Worm (Caenorhabditis elegans) whole organism, early embryonic: ENCODE data around the gene T05H10.4.

Experiments
- B0310.2 ChIP-seq: sonication (generic microtip); optimal IDR thresholded peaks from 2 replicates; lab custom pipeline; 2016; ENCODE audit warnings: mild to moderate bottlenecking, missing genetic modification characterization, missing compliant biosample characterization
- F13C5.2 ChIP-seq: sonication (generic microtip); optimal IDR thresholded peaks from 2 replicates; lab custom pipeline; 2017; ENCODE audit warnings: mild to moderate bottlenecking, missing genetic modification characterization, inconsistent platforms, missing compliant biosample characterization
- ceh-36 ChIP-seq: sonication (generic microtip); optimal IDR thresholded peaks from 2 replicates; lab custom pipeline; 2016; ENCODE audit warnings: missing genetic modification characterization, inconsistent platforms, missing compliant biosample characterization
- hmg-4 ChIP-seq: fragments of 200-800 bp; sonication (Bioruptor generic); optimal IDR thresholded peaks from 2 replicates; lab custom pipeline; 2018; ENCODE audit warnings: mild to moderate bottlenecking, missing genetic modification characterization, missing compliant biosample characterization
- pes-1 ChIP-seq: fragments of 200-800 bp; sonication (Bioruptor generic); IDR thresholded peaks from 2 replicates; pipeline ENCODE4 v1.3.6; 2022; ENCODE audit warnings: missing genetic modification reagents, missing genetic modification characterization, missing compliant biosample characterization
- tra-4 ChIP-seq: sonication (generic microtip); optimal IDR thresholded peaks from 2 replicates; lab custom pipeline; 2017; ENCODE audit warnings: missing genetic modification characterization, missing compliant biosample characterization

ce11 chrII:8058769-8059168 is 5.8 kb downstream of the T05H10.4 start, which contains the start of gene T05H10.8:
- no peak for TF ChIP-seq F13C5.2
- TF ChIP-seq ceh-36 (tag; lab: Kevin White, UChicago) = no peak
- TF ChIP-seq tra-4 (tag; lab: Kevin White, UChicago) = no peak
- no peak for TF ChIP-seq pes-1 (GFP tag; lab: Robert Waterston, UW)
- TF ChIP-seq hmg-4 (GFP tag; lab: Kevin White, UChicago) = no peak
- no peak for TF ChIP-seq B0310.2
